Fruit fly (Drosophila melanogaster) whole organism, embryonic: ENCODE results near the gene brat.

Source experiments
- CG12104 ChIP-seq: fragments of 200-800 bp; sonication (Bioruptor generic); optimal IDR thresholded peaks from 3 replicates; lab custom pipeline; 2016; ENCODE audit warnings: missing biosample characterization, missing genetic modification characterization
- CG12219 ChIP-seq: fragments of 200-800 bp; sonication (Bioruptor generic); optimal IDR thresholded peaks from 3 replicates; lab custom pipeline; 2018; ENCODE audit warnings: missing biosample characterization, mild to moderate bottlenecking, missing genetic modification characterization
- CG15073 ChIP-seq: fragments of 200-800 bp; sonication (Bioruptor generic); optimal IDR thresholded peaks from 2 replicates; lab custom pipeline; 2016; ENCODE audit warnings: missing biosample characterization, missing genetic modification characterization
- CG1529 ChIP-seq: fragments of 200-800 bp; sonication (Bioruptor generic); optimal IDR thresholded peaks from 3 replicates; lab custom pipeline; 2018; ENCODE audit warnings: missing biosample characterization, missing genetic modification characterization
- CG15479 ChIP-seq: fragments of 200-800 bp; sonication (Bioruptor generic); optimal IDR thresholded peaks from 3 replicates; lab custom pipeline; 2019; ENCODE audit warnings: missing biosample characterization, mild to moderate bottlenecking, missing genetic modification characterization, moderate library complexity
- CG16813 ChIP-seq: fragments of 200-800 bp; sonication (Bioruptor generic); IDR thresholded peaks from 3 replicates; pipeline ENCODE4 v1.3.6; 2022; ENCODE audit warnings: missing biosample characterization, missing genetic modification characterization; ENCODE audit not compliant: partially characterized antibody
- CG17359 ChIP-seq: fragments of 200-800 bp; sonication (Bioruptor generic); optimal IDR thresholded peaks from 3 replicates; lab custom pipeline; 2018; ENCODE audit warnings: missing biosample characterization, mild to moderate bottlenecking, missing genetic modification characterization, moderate library complexity
- CG17385 ChIP-seq: fragments of 200-800 bp; sonication (Bioruptor generic); optimal IDR thresholded peaks from 3 replicates; lab custom pipeline; 2018; ENCODE audit warnings: missing biosample characterization, mild to moderate bottlenecking, missing genetic modification characterization
- CG17912 ChIP-seq: fragments of 200-800 bp; sonication (Bioruptor generic); optimal IDR thresholded peaks from 2 replicates; lab custom pipeline; 2018; ENCODE audit warnings: missing biosample characterization, mild to moderate bottlenecking, missing genetic modification characterization
- CG1832 ChIP-seq: fragments of 200-800 bp; sonication (Bioruptor generic); optimal IDR thresholded peaks from 2 replicates; lab custom pipeline; 2017; ENCODE audit warnings: missing biosample characterization, mild to moderate bottlenecking, missing genetic modification characterization, inconsistent platforms
- CG18619 ChIP-seq: fragments of 200-800 bp; sonication (Bioruptor generic); optimal IDR thresholded peaks from 3 replicates; lab custom pipeline; 2017; ENCODE audit warnings: missing biosample characterization, mild to moderate bottlenecking, missing genetic modification characterization
- CG2199 ChIP-seq: fragments of 200-800 bp; sonication (Bioruptor generic); IDR thresholded peaks from 3 replicates; pipeline ENCODE4 v1.3.6; 2022; ENCODE audit warnings: missing biosample characterization, missing genetic modification characterization
- CG4282 ChIP-seq: fragments of 200-800 bp; sonication (Bioruptor generic); optimal IDR thresholded peaks from 2 replicates; lab custom pipeline; 2016; ENCODE audit warnings: missing biosample characterization, missing genetic modification characterization
- CG6254 ChIP-seq: fragments of 200-800 bp; sonication (Bioruptor generic); optimal IDR thresholded peaks from 3 replicates; lab custom pipeline; 2017; ENCODE audit warnings: mild to moderate bottlenecking, missing biosample characterization, missing genetic modification reagents, missing genetic modification characterization
- CG7357 ChIP-seq: fragments of 200-800 bp; sonication (Bioruptor generic); IDR thresholded peaks from 3 replicates; pipeline ENCODE4 v1.3.6; 2022; ENCODE audit warnings: missing biosample characterization, missing genetic modification characterization
- CG8478 ChIP-seq: fragments of >200 bp; optimal IDR thresholded peaks from 2 replicates; lab custom pipeline; 2018
- D ChIP-seq, 2 experiments: fragments of 200-800 bp in 1 of 2; fragments of >200 bp in 1 of 2; sonication (Bioruptor generic) in 1 of 2; optimal IDR thresholded peaks; 2 replicates in 1 of 2; 3 replicates in 1 of 2; lab custom pipeline; 2017; ENCODE audit warnings: mild to moderate bottlenecking in 1 of 2, missing biosample characterization in 1 of 2, missing genetic modification characterization in 1 of 2, missing genetic modification reagents in 1 of 2
- H2.0 ChIP-seq: fragments of 200-800 bp; sonication (Bioruptor generic); IDR thresholded peaks from 2 replicates; pipeline ENCODE4 v1.3.6; 2022; ENCODE audit warnings: missing biosample characterization, missing genetic modification characterization
- HLH54F ChIP-seq: fragments of 200-800 bp; sonication (Bioruptor generic); optimal IDR thresholded peaks from 3 replicates; lab custom pipeline; 2016; ENCODE audit warnings: missing biosample characterization, missing genetic modification characterization
- MBD-R2 ChIP-seq: fragments of 200-800 bp; sonication (Bioruptor generic); IDR thresholded peaks from 2 replicates; pipeline ENCODE4 v1.3.6; 2022; ENCODE audit warnings: missing biosample characterization, missing genetic modification characterization
- Mes4 ChIP-seq: fragments of 200-800 bp; sonication (Bioruptor generic); optimal IDR thresholded peaks from 2 replicates; lab custom pipeline; 2016; ENCODE audit warnings: missing biosample characterization, missing genetic modification characterization
- Rfx ChIP-seq: fragments of 200-800 bp; sonication (Bioruptor generic); IDR thresholded peaks from 2 replicates; pipeline ENCODE4 v1.3.6; 2022; ENCODE audit warnings: missing biosample characterization, missing genetic modification characterization
- TFAM ChIP-seq: fragments of 200-800 bp; sonication (Bioruptor generic); optimal IDR thresholded peaks from 2 replicates; lab custom pipeline; 2017; ENCODE audit warnings: missing biosample characterization, missing genetic modification characterization, inconsistent platforms
- Trl ChIP-seq, 3 experiments: fragments of >200 bp in 2 of 3; fragments of 200-800 bp in 1 of 3; sonication (Bioruptor generic) in 1 of 3; optimal IDR thresholded peaks; 2 replicates in 1 of 3; 3 replicates in 2 of 3; lab custom pipeline; 2016 to 2017; ENCODE audit warnings: missing biosample characterization in 1 of 3, missing genetic modification characterization in 1 of 3
- ab ChIP-seq: fragments of 200-800 bp; sonication (Bioruptor generic); optimal IDR thresholded peaks from 2 replicates; lab custom pipeline; 2016; ENCODE audit warnings: missing biosample characterization, missing genetic modification characterization
- bsh ChIP-seq, 2 experiments: fragments of 200-800 bp; sonication (Bioruptor generic); optimal IDR thresholded peaks; 2 replicates each; lab custom pipeline; 2017 to 2018; ENCODE audit warnings: mild to moderate bottlenecking in 2 of 2, missing biosample characterization in 2 of 2, missing genetic modification characterization in 2 of 2, moderate library complexity in 1 of 2
- btn ChIP-seq: fragments of 200-800 bp; sonication (Bioruptor generic); optimal IDR thresholded peaks from 2 replicates; lab custom pipeline; 2016; ENCODE audit warnings: missing biosample characterization, missing genetic modification characterization
- cg ChIP-seq: fragments of 200-800 bp; sonication (Bioruptor generic); optimal IDR thresholded peaks from 3 replicates; lab custom pipeline; 2019; ENCODE audit warnings: missing biosample characterization, mild to moderate bottlenecking, missing genetic modification characterization, moderate library complexity
- ci ChIP-seq: fragments of 200-800 bp; sonication (Bioruptor generic); IDR thresholded peaks from 3 replicates; pipeline ENCODE4 v1.3.6; 2022; ENCODE audit warnings: missing biosample characterization, missing genetic modification characterization
- corto ChIP-seq: fragments of 200-800 bp; sonication (Bioruptor generic); optimal IDR thresholded peaks from 2 replicates; lab custom pipeline; 2016; ENCODE audit warnings: missing biosample characterization, mild to moderate bottlenecking, missing genetic modification characterization, moderate library complexity
- crol ChIP-seq: fragments of 200-800 bp; sonication (Bioruptor generic); IDR thresholded peaks from 2 replicates; pipeline ENCODE4 v1.3.6; 2022; ENCODE audit warnings: missing biosample characterization, missing genetic modification characterization
- ind ChIP-seq: fragments of 200-800 bp; sonication (Bioruptor generic); optimal IDR thresholded peaks from 3 replicates; lab custom pipeline; 2016; ENCODE audit warnings: missing biosample characterization, missing genetic modification characterization
- jumu ChIP-seq: fragments of 200-800 bp; sonication (Bioruptor generic); optimal IDR thresholded peaks from 3 replicates; lab custom pipeline; 2016; ENCODE audit warnings: missing biosample characterization, missing genetic modification characterization
- kni ChIP-seq: fragments of 200-800 bp; sonication (Bioruptor generic); optimal IDR thresholded peaks from 3 replicates; lab custom pipeline; 2017; ENCODE audit warnings: mild to moderate bottlenecking, missing biosample characterization, missing genetic modification reagents, missing genetic modification characterization
- nerfin-1 ChIP-seq: fragments of 200-800 bp; sonication (Bioruptor generic); optimal IDR thresholded peaks from 3 replicates; lab custom pipeline; 2019; ENCODE audit warnings: missing biosample characterization, mild to moderate bottlenecking, missing genetic modification characterization, moderate library complexity
- nom ChIP-seq: fragments of 200-800 bp; sonication (Bioruptor generic); optimal IDR thresholded peaks from 2 replicates; lab custom pipeline; 2017; ENCODE audit warnings: missing biosample characterization, missing genetic modification characterization, mild to moderate bottlenecking, moderate library complexity, missing genetic modification reagents
- pfk ChIP-seq: fragments of 200-800 bp; sonication (Bioruptor generic); optimal IDR thresholded peaks from 2 replicates; lab custom pipeline; 2018; ENCODE audit warnings: missing biosample characterization, mild to moderate bottlenecking, missing genetic modification characterization, moderate library complexity
- pho ChIP-seq: fragments of 200-800 bp; sonication (Bioruptor generic); optimal IDR thresholded peaks from 2 replicates; lab custom pipeline; 2016; ENCODE audit warnings: missing biosample characterization, missing genetic modification characterization
- psq ChIP-seq: fragments of 200-800 bp; sonication (Bioruptor generic); optimal IDR thresholded peaks from 2 replicates; lab custom pipeline; 2017; ENCODE audit warnings: missing biosample characterization, missing genetic modification characterization
- rib ChIP-seq: fragments of 200-800 bp; sonication (Bioruptor generic); IDR thresholded peaks from 2 replicates; pipeline ENCODE4 v1.3.6; 2022; ENCODE audit warnings: missing biosample characterization, missing genetic modification characterization
- row ChIP-seq: fragments of 200-800 bp; sonication (Bioruptor generic); IDR thresholded peaks from 3 replicates; pipeline ENCODE4 v1.3.6; 2022; ENCODE audit warnings: missing biosample characterization, missing genetic modification characterization
- sima ChIP-seq: fragments of 200-800 bp; sonication (Bioruptor generic); optimal IDR thresholded peaks from 2 replicates; lab custom pipeline; 2016; ENCODE audit warnings: missing biosample characterization, missing genetic modification characterization
- sqz ChIP-seq: fragments of 200-800 bp; sonication (Bioruptor generic); optimal IDR thresholded peaks from 3 replicates; lab custom pipeline; 2018; ENCODE audit warnings: missing biosample characterization, mild to moderate bottlenecking, missing genetic modification characterization
- tgo ChIP-seq: fragments of 200-800 bp; sonication (Bioruptor generic); IDR thresholded peaks from 3 replicates; pipeline ENCODE4 v1.3.6; 2022; ENCODE audit warnings: missing biosample characterization, missing genetic modification characterization
- tll ChIP-seq, 2 experiments: fragments of 200-800 bp in 1 of 2; fragments of >200 bp in 1 of 2; sonication (Bioruptor generic) in 1 of 2; optimal IDR thresholded peaks; 2 replicates each; lab custom pipeline; 2017 to 2019; ENCODE audit warnings: missing biosample characterization in 2 of 2, missing genetic modification characterization in 2 of 2, mild to moderate bottlenecking in 1 of 2, moderate library complexity in 1 of 2
- vvl ChIP-seq: fragments of 200-800 bp; sonication (Bioruptor generic); IDR thresholded peaks from 2 replicates; pipeline ENCODE4 v1.3.6; 2022; ENCODE audit warnings: missing biosample characterization, missing genetic modification characterization
- zen ChIP-seq: fragments of 200-800 bp; sonication (Bioruptor generic); optimal IDR thresholded peaks from 3 replicates; lab custom pipeline; 2018; ENCODE audit warnings: missing biosample characterization, mild to moderate bottlenecking, missing genetic modification characterization, moderate library complexity

The brat gene

dm6 chr2L:19161307-19161999 is 27.8 kb downstream of the brat start (continued):
- TF ChIP-seq CG2199 (GFP tag; lab: Robert Waterston, UW): peak; percentile 75
- TF ChIP-seq zen (tag; lab: Kevin White, UChicago): peak; percentile 7
- TF ChIP-seq nom: peak; percentile 99
- no peak for TF ChIP-seq sima (GFP tag; lab: Kevin White, UChicago)
- TF ChIP-seq nerfin-1 (tag; lab: Kevin White, UChicago): peak; percentile 0
- peak; percentile 46 for TF ChIP-seq crol (GFP tag; lab: Robert Waterston, UW)
- peak; percentile 87 for TF ChIP-seq pfk (GFP tag; lab: Kevin White, UChicago)
- peak in 1 of 2 experiments; percentile 94 for TF ChIP-seq bsh (GFP tag; optimal IDR thresholded peaks at IDR 0.05; lab: Kevin White, UChicago)
- no peak for TF ChIP-seq CG1529
- TF ChIP-seq CG15479 (GFP tag; lab: Kevin White, UChicago): peak; percentile 89
- TF ChIP-seq vvl (GFP tag; lab: Robert Waterston, UW): no peak
- TF ChIP-seq MBD-R2 (GFP tag; lab: Robert Waterston, UW): 0 out of 2 replicates have a peak, but pooled peaks have one; percentile 18
- 0 out of 3 replicates have a peak, but pooled peaks have one; percentile 16 for TF ChIP-seq ci (GFP tag; lab: Robert Waterston, UW)
- no peak for TF ChIP-seq TFAM
- TF ChIP-seq CG17385 (GFP tag; lab: Kevin White, UChicago): peak; percentile 38
- TF ChIP-seq CG17359 (tag; lab: Kevin White, UChicago): peak; percentile 70
- peak; percentile 77 for TF ChIP-seq kni
- no peak for TF ChIP-seq H2.0
- peak; percentile 42 for TF ChIP-seq CG8478 (lab: Kevin White, UChicago)
- 0 out of 2 replicates have a peak, but pooled peaks have one; percentile 33 for TF ChIP-seq rib (GFP tag; lab: Robert Waterston, UW)
- peak; percentile 68 for TF ChIP-seq CG1832 (GFP tag; lab: Kevin White, UChicago)
- peak; percentile 50 for TF ChIP-seq psq
- peak; percentile 21 for TF ChIP-seq cg (GFP tag; lab: Kevin White, UChicago)
- TF ChIP-seq Trl (optimal IDR thresholded peaks at IDR 0.05; lab: Kevin White, UChicago): peak; percentile 19 to 69
- no peak for TF ChIP-seq Trl (GFP tag; optimal IDR thresholded peaks at IDR 0.05; lab: Kevin White, UChicago)
- TF ChIP-seq CG16813 (GFP tag; lab: Robert Waterston, UW): 0 out of 3 replicates have a peak, but pooled peaks have one; percentile 16
- TF ChIP-seq sqz: peak; percentile 37
- TF ChIP-seq Mes4 (GFP tag; lab: Kevin White, UChicago): no peak
- TF ChIP-seq HLH54F: no peak

- no peak for TF ChIP-seq CG12219 (GFP tag; lab: Kevin White, UChicago)
- TF ChIP-seq btn: no peak
- 0 out of 2 replicates have a peak, but pooled peaks have one; percentile 4 for TF ChIP-seq Rfx
- TF ChIP-seq CG18619 (GFP tag; lab: Kevin White, UChicago): no peak
- TF ChIP-seq CG15479 (GFP tag; lab: Kevin White, UChicago): peak; percentile 96
- TF ChIP-seq jumu (GFP tag; lab: Kevin White, UChicago): no peak
- no peak for TF ChIP-seq CG7357 (GFP tag; lab: Robert Waterston, UW)
- no peak for TF ChIP-seq ind
- TF ChIP-seq D (optimal IDR thresholded peaks at IDR 0.05; lab: Kevin White, UChicago): peak; percentile 27
- no peak for TF ChIP-seq D (GFP tag; optimal IDR thresholded peaks at IDR 0.05; lab: Kevin White, UChicago)
- TF ChIP-seq CG12104 (GFP tag; lab: Kevin White, UChicago): no peak
- peak; percentile 94 for TF ChIP-seq CG15073 (GFP tag; lab: Kevin White, UChicago)
- no peak for TF ChIP-seq ab
- peak in 1 of 2 experiments; percentile 37 for TF ChIP-seq tll (GFP tag; optimal IDR thresholded peaks at IDR 0.05; lab: Kevin White, UChicago)
- TF ChIP-seq row (GFP tag; lab: Robert Waterston, UW): no peak
- no peak for TF ChIP-seq CG4282 (GFP tag; lab: Kevin White, UChicago)
- peak; percentile 7 for TF ChIP-seq CG6254 (GFP tag; lab: Kevin White, UChicago)
- TF ChIP-seq corto (GFP tag; lab: Kevin White, UChicago): peak; percentile 48
- TF ChIP-seq tgo (GFP tag; lab: Robert Waterston, UW): no peak
- TF ChIP-seq CG17912 (GFP tag; lab: Kevin White, UChicago): no peak
- TF ChIP-seq pho (GFP tag; lab: Kevin White, UChicago): no peak
These were observed 28.9 kb downstream of the brat start for dm6 chr2L:19162330-19163100.
